Fruit fly (Drosophila melanogaster) whole organism, embryonic: ENCODE data around the gene CG33791.

Source experiments
- Antp ChIP-seq: fragments of 200-800 bp; sonication (Bioruptor generic); optimal IDR thresholded peaks from 3 replicates; lab custom pipeline; 2016; ENCODE audit warnings: missing biosample characterization, missing genetic modification characterization
- B-H1 ChIP-seq: fragments of 200-800 bp; sonication (Bioruptor generic); IDR thresholded peaks from 3 replicates; pipeline ENCODE4 v1.3.6; 2022; ENCODE audit warnings: missing biosample characterization, missing genetic modification characterization
- CG1024 ChIP-seq: fragments of 200-800 bp; sonication (Bioruptor generic); IDR thresholded peaks from 2 replicates; pipeline ENCODE4 v1.3.6; 2022; ENCODE audit warnings: missing biosample characterization, missing genetic modification characterization
- CG10959 ChIP-seq: fragments of 200-800 bp; sonication (Bioruptor generic); IDR thresholded peaks from 2 replicates; pipeline ENCODE4 v1.3.6; 2022; ENCODE audit warnings: missing biosample characterization, missing genetic modification characterization
- CG11085 ChIP-seq: fragments of 200-800 bp; sonication (Bioruptor generic); IDR thresholded peaks from 2 replicates; pipeline ENCODE4 v1.3.6; 2022; ENCODE audit warnings: missing biosample characterization, missing genetic modification characterization
- CG11695 ChIP-seq: fragments of 200-800 bp; sonication (Bioruptor generic); IDR thresholded peaks from 3 replicates; pipeline ENCODE4 v1.3.6; 2022; ENCODE audit warnings: missing biosample characterization, missing genetic modification characterization
- CG11696 ChIP-seq: fragments of 200-800 bp; sonication (Bioruptor generic); IDR thresholded peaks from 2 replicates; pipeline ENCODE4 v1.3.6; 2022; ENCODE audit warnings: missing biosample characterization, missing genetic modification characterization
- CG12744 ChIP-seq: fragments of 200-800 bp; sonication (Bioruptor generic); optimal IDR thresholded peaks from 2 replicates; lab custom pipeline; 2016; ENCODE audit warnings: missing biosample characterization, missing genetic modification characterization
- CG12769 ChIP-seq: fragments of 200-800 bp; sonication (Bioruptor generic); optimal IDR thresholded peaks from 2 replicates; lab custom pipeline; 2019; ENCODE audit warnings: missing biosample characterization, mild to moderate bottlenecking, missing genetic modification characterization, moderate library complexity
- CG14860 ChIP-seq: fragments of 200-800 bp; sonication (Bioruptor generic); IDR thresholded peaks from 3 replicates; pipeline ENCODE4 v1.3.6; 2022; ENCODE audit warnings: missing biosample characterization, missing genetic modification characterization; ENCODE audit not compliant: partially characterized antibody
- CG18011 ChIP-seq: fragments of 200-800 bp; sonication (Bioruptor generic); optimal IDR thresholded peaks from 2 replicates; lab custom pipeline; 2017; ENCODE audit warnings: missing biosample characterization, missing genetic modification characterization, mild to moderate bottlenecking, moderate library complexity, missing genotype
- CG18262 ChIP-seq: fragments of 200-800 bp; optimal IDR thresholded peaks from 3 replicates; lab custom pipeline; 2019; ENCODE audit warnings: missing biosample characterization, mild to moderate bottlenecking, missing genetic modification characterization, moderate library complexity
- CG3726 ChIP-seq: fragments of 200-800 bp; sonication (Bioruptor generic); IDR thresholded peaks from 3 replicates; pipeline ENCODE4, ENCODE4 v1.3.6; 2022; ENCODE audit warnings: missing biosample characterization, missing genetic modification characterization
- CG43689 ChIP-seq: fragments of 200-800 bp; sonication (Bioruptor generic); IDR thresholded peaks from 2 replicates; pipeline ENCODE4 v1.3.6; 2022; ENCODE audit warnings: missing biosample characterization, missing genetic modification characterization
- CG6765 ChIP-seq: fragments of 200-800 bp; sonication (Bioruptor generic); optimal IDR thresholded peaks from 3 replicates; lab custom pipeline; 2017; ENCODE audit warnings: missing biosample characterization, mild to moderate bottlenecking, missing genetic modification characterization
- CG7556 ChIP-seq: fragments of 200-800 bp; sonication (Bioruptor generic); optimal IDR thresholded peaks from 2 replicates; lab custom pipeline; 2017; ENCODE audit warnings: missing biosample characterization, mild to moderate bottlenecking, missing genetic modification characterization
- CG7928 ChIP-seq: fragments of 200-800 bp; sonication (Bioruptor generic); optimal IDR thresholded peaks from 2 replicates; lab custom pipeline; 2017; ENCODE audit warnings: missing biosample characterization, mild to moderate bottlenecking, missing genetic modification characterization
- CG8388 ChIP-seq: fragments of 200-800 bp; sonication (Bioruptor generic); optimal IDR thresholded peaks from 2 replicates; lab custom pipeline; 2019; ENCODE audit warnings: missing biosample characterization, mild to moderate bottlenecking, missing genetic modification characterization, moderate library complexity
- CG8924 ChIP-seq: fragments of 200-800 bp; optimal IDR thresholded peaks from 3 replicates; lab custom pipeline; 2019; ENCODE audit warnings: missing biosample characterization, mild to moderate bottlenecking, missing genetic modification characterization, moderate library complexity
- CG8944 ChIP-seq: fragments of 200-800 bp; sonication (Bioruptor generic); optimal IDR thresholded peaks from 3 replicates; lab custom pipeline; 2016; ENCODE audit warnings: missing biosample characterization, missing genetic modification characterization
- CkIIα-i1 ChIP-seq: fragments of 200-800 bp; sonication (Bioruptor generic); IDR thresholded peaks from 2 replicates; pipeline ENCODE4 v1.3.6; 2022; ENCODE audit warnings: missing biosample characterization, missing genetic modification characterization
- Deaf1 ChIP-seq: fragments of 200-800 bp; optimal IDR thresholded peaks from 3 replicates; lab custom pipeline; 2019; ENCODE audit warnings: missing biosample characterization, mild to moderate bottlenecking, missing genetic modification characterization, moderate library complexity
- Eip74EF ChIP-seq, 2 experiments: fragments of 200-800 bp in 1 of 2; fragments of >200 bp in 1 of 2; sonication (Bioruptor generic) in 1 of 2; optimal IDR thresholded peaks; 2 replicates each; lab custom pipeline; 2017 to 2019; ENCODE audit warnings: missing biosample characterization in 2 of 2, missing genetic modification characterization in 2 of 2, mild to moderate bottlenecking in 1 of 2, moderate library complexity in 1 of 2
- Elba2 ChIP-seq: fragments of 200-800 bp; sonication (Bioruptor generic); optimal IDR thresholded peaks from 3 replicates; lab custom pipeline; 2016; ENCODE audit warnings: missing biosample characterization, missing genetic modification characterization
- HLH3B ChIP-seq: fragments of 200-800 bp; sonication (Bioruptor generic); IDR thresholded peaks from 2 replicates; pipeline ENCODE4 v1.3.6; 2022; ENCODE audit warnings: missing biosample characterization, missing genetic modification characterization
- Mad ChIP-seq: fragments of 200-800 bp; sonication (Bioruptor generic); optimal IDR thresholded peaks from 2 replicates; lab custom pipeline; 2016; ENCODE audit warnings: missing biosample characterization, missing genetic modification characterization
- Mes4 ChIP-seq: fragments of 200-800 bp; sonication (Bioruptor generic); optimal IDR thresholded peaks from 2 replicates; lab custom pipeline; 2016; ENCODE audit warnings: missing biosample characterization, missing genetic modification characterization
- Usf ChIP-seq: fragments of 200-800 bp; sonication (Bioruptor generic); optimal IDR thresholded peaks from 2 replicates; lab custom pipeline; 2017; ENCODE audit warnings: missing genotype, missing biosample characterization, missing genetic modification characterization
- ci ChIP-seq: fragments of 200-800 bp; sonication (Bioruptor generic); IDR thresholded peaks from 3 replicates; pipeline ENCODE4 v1.3.6; 2022; ENCODE audit warnings: missing biosample characterization, missing genetic modification characterization
- dati ChIP-seq: fragments of 200-800 bp; sonication (Bioruptor generic); IDR thresholded peaks from 2 replicates; pipeline ENCODE4 v1.3.6; 2022; ENCODE audit warnings: missing biosample characterization, missing genetic modification characterization
- dmrt11E ChIP-seq: fragments of 200-800 bp; sonication (Bioruptor generic); optimal IDR thresholded peaks from 3 replicates; lab custom pipeline; 2018; ENCODE audit warnings: missing biosample characterization, mild to moderate bottlenecking, missing genetic modification characterization, moderate library complexity
- emc ChIP-seq: fragments of 200-800 bp; sonication (Bioruptor generic); optimal IDR thresholded peaks from 2 replicates; lab custom pipeline; 2016; ENCODE audit warnings: missing biosample characterization, missing genetic modification characterization
- gcm ChIP-seq: fragments of 200-800 bp; sonication (Bioruptor generic); optimal IDR thresholded peaks from 2 replicates; lab custom pipeline; 2019; ENCODE audit warnings: missing biosample characterization, mild to moderate bottlenecking, missing genetic modification characterization, moderate library complexity
- grn ChIP-seq: fragments of 200-800 bp; sonication (Bioruptor generic); optimal IDR thresholded peaks from 3 replicates; lab custom pipeline; 2017; ENCODE audit warnings: missing biosample characterization, missing genetic modification characterization
- inv ChIP-seq: fragments of 200-800 bp; sonication (Bioruptor generic); IDR thresholded peaks from 2 replicates; pipeline ENCODE4 v1.3.6; 2022; ENCODE audit warnings: missing biosample characterization, missing genetic modification characterization; ENCODE audit not compliant: partially characterized antibody
- jumu ChIP-seq: fragments of 200-800 bp; sonication (Bioruptor generic); optimal IDR thresholded peaks from 3 replicates; lab custom pipeline; 2016; ENCODE audit warnings: missing biosample characterization, missing genetic modification characterization
- klu ChIP-seq: fragments of 200-800 bp; sonication (Bioruptor generic); IDR thresholded peaks from 2 replicates; pipeline ENCODE4 v1.3.6; 2022; ENCODE audit warnings: missing biosample characterization, missing genetic modification characterization
- lilli ChIP-seq: fragments of 200-800 bp; sonication (Bioruptor generic); optimal IDR thresholded peaks from 3 replicates; lab custom pipeline; 2016; ENCODE audit warnings: missing biosample characterization, missing genetic modification characterization
- mld ChIP-seq: fragments of 200-800 bp; sonication (Bioruptor generic); IDR thresholded peaks from 3 replicates; pipeline ENCODE4 v1.3.6; 2022; ENCODE audit warnings: missing biosample characterization, missing genetic modification characterization; ENCODE audit not compliant: partially characterized antibody
- pb ChIP-seq: fragments of 200-800 bp; sonication (Bioruptor generic); optimal IDR thresholded peaks from 3 replicates; lab custom pipeline; 2016; ENCODE audit warnings: missing biosample characterization, missing genetic modification characterization
- pita ChIP-seq: fragments of 200-800 bp; sonication (Bioruptor generic); optimal IDR thresholded peaks from 2 replicates; lab custom pipeline; 2017; ENCODE audit warnings: missing biosample characterization, mild to moderate bottlenecking, missing genetic modification characterization
- pros ChIP-seq: fragments of 200-800 bp; sonication (Bioruptor generic); optimal IDR thresholded peaks from 3 replicates; lab custom pipeline; 2019; ENCODE audit warnings: missing biosample characterization, mild to moderate bottlenecking, missing genetic modification characterization, moderate library complexity
- sens-2 ChIP-seq: fragments of 200-800 bp; sonication (Bioruptor generic); IDR thresholded peaks from 2 replicates; pipeline ENCODE4 v1.3.6; 2022; ENCODE audit warnings: missing biosample characterization, missing genetic modification characterization
- sim ChIP-seq: fragments of 200-800 bp; sonication (Bioruptor generic); IDR thresholded peaks from 2 replicates; pipeline ENCODE4 v1.3.6; 2022; ENCODE audit warnings: missing biosample characterization, missing genetic modification characterization
- slbo ChIP-seq: fragments of 200-800 bp; sonication (Bioruptor generic); IDR thresholded peaks from 2 replicates; pipeline ENCODE4 v1.3.6; 2022; ENCODE audit warnings: missing biosample characterization, missing genetic modification characterization
- stc ChIP-seq: fragments of 200-800 bp; sonication (Bioruptor generic); IDR thresholded peaks from 2 replicates; pipeline ENCODE4 v1.3.6; 2022; ENCODE audit warnings: missing biosample characterization, missing genetic modification characterization
- tap ChIP-seq: fragments of 200-800 bp; optimal IDR thresholded peaks from 3 replicates; lab custom pipeline; 2019; ENCODE audit warnings: missing biosample characterization, mild to moderate bottlenecking, missing genetic modification characterization, moderate library complexity
- tin ChIP-seq: fragments of 200-800 bp; sonication (Bioruptor generic); optimal IDR thresholded peaks from 3 replicates; lab custom pipeline; 2016; ENCODE audit warnings: missing biosample characterization, missing genetic modification characterization
- vnd ChIP-seq: fragments of 200-800 bp; sonication (Bioruptor generic); IDR thresholded peaks from 3 replicates; pipeline ENCODE4 v1.3.6; 2022; ENCODE audit warnings: missing biosample characterization, missing genetic modification characterization; ENCODE audit not compliant: partially characterized antibody
- yki ChIP-seq: fragments of >200 bp; optimal IDR thresholded peaks from 3 replicates; lab custom pipeline; 2018
- zfh1 ChIP-seq: fragments of 200-800 bp; sonication (Bioruptor generic); IDR thresholded peaks from 3 replicates; pipeline ENCODE4 v1.3.6; 2022; ENCODE audit warnings: missing biosample characterization, missing genetic modification characterization

The CG33791 gene

DNA sequence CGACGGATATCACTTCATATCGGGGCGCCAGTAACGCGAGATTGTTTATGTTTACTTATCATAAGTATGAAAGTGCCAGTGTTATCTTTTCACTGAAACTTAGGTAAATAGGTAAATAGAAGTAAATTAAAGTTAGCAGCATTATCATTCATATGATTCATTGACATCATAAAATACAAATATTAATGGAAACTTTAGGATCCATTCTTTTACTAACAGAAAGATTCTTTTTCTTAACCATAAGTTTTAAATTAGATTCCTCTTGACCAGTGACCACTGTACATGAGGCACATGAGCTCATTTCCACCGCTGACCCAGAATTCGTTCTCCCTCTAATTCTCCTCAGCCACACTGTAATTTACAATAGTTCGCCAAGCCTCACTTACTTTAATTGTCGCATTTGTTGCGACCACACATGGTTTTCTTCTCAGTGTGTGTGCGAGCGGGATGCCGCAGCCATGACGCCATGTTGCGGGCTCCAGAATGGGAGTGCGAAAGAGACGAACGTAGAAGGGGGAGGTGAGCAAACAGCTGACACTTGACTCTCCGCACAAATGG is 24.3 kb upstream of the CG33791 start (continued):
- TF ChIP-seq zfh1 (peak; percentile 54; the same call in 2 of the 3 replicates), mld (GFP tag; lab: Robert Waterston, UW) (no peak), CG8924 (tag; lab: Kevin White, UChicago) (peak; percentile 7), CG18011 (no peak), sim (GFP tag; lab: Robert Waterston, UW) (peak; percentile 5; the same call in 1 of the 2 replicates), Eip74EF (GFP tag; optimal IDR thresholded peaks at IDR 0.05; lab: Kevin White, UChicago) (no peak), lilli (GFP tag; lab: Kevin White, UChicago) (peak; percentile 39), CG43689 (no peak), CG6765 (peak; percentile 1), Antp (GFP tag; lab: Kevin White, UChicago) (peak; percentile 43), Elba2 (GFP tag; lab: Kevin White, UChicago) (no peak), dati (no peak), vnd (no peak), tin (no peak), sens-2 (GFP tag; lab: Robert Waterston, UW) (no peak), jumu (GFP tag; lab: Kevin White, UChicago) (peak; percentile 23), emc (GFP tag; lab: Kevin White, UChicago) (no peak), gcm (no peak), B-H1 (GFP tag; lab: Robert Waterston, UW) (no peak), CG18262 (tag; lab: Kevin White, UChicago) (peak; percentile 47), Usf (no peak), dmrt11E (no peak), klu (peak; percentile 55; the same call in 1 of the 2 replicates), slbo (GFP tag; lab: Robert Waterston, UW) (peak; percentile 27), tap (peak; percentile 17), CG14860 (GFP tag; lab: Robert Waterston, UW) (no peak), Deaf1 (tag; lab: Kevin White, UChicago) (no peak), CG11695 (GFP tag; lab: Robert Waterston, UW) (0 out of 3 replicates have a peak, but pooled peaks have one; percentile 31), CG12744 (peak; percentile 22), CG1024 (GFP tag; lab: Robert Waterston, UW) (no peak), pros (GFP tag; lab: Kevin White, UChicago) (peak; percentile 11), pb (GFP tag; lab: Kevin White, UChicago) (peak; percentile 16), yki (no peak), grn (GFP tag; lab: Kevin White, UChicago) (peak; percentile 23), CG11696 (peak; percentile 11; the same call in 1 of the 2 replicates), CG8944 (GFP tag; lab: Kevin White, UChicago) (peak; percentile 5), CG7556 (GFP tag; lab: Kevin White, UChicago) (peak; percentile 19), ci (GFP tag; lab: Robert Waterston, UW) (peak; percentile 43; the same call in 1 of the 3 replicates), pita (GFP tag; lab: Kevin White, UChicago) (no peak), CG12769 (no peak), HLH3B (peak; percentile 47; the same call in 1 of the 2 replicates), CG7928 (no peak), stc (GFP tag; lab: Robert Waterston, UW) (no peak), CG11085 (GFP tag; lab: Robert Waterston, UW) (no peak), Mes4 (GFP tag; lab: Kevin White, UChicago) (no peak), CG3726 (no peak), CG10959 (GFP tag; lab: Robert Waterston, UW) (no peak), CkIIα-i1 (GFP tag; lab: Robert Waterston, UW) (no peak), inv (GFP tag; lab: Robert Waterston, UW) (no peak), Mad (no peak), CG8388 (GFP tag; lab: Kevin White, UChicago) (no peak)
